Worm (Caenorhabditis elegans) whole organism, late embryonic: Measurements from ENCODE around the gene R05D8.9.
A peak's percentile ranks its signal among the peaks of the same experiment; 100 is the strongest.

ENCODE experiments used
- C08G9.2 ChIP-seq: sonication (generic microtip); optimal IDR thresholded peaks from 2 replicates; lab custom pipeline; 2016; ENCODE audit warnings: mild to moderate bottlenecking, missing genetic modification characterization, moderate library complexity, missing compliant biosample characterization
- Y22D7AL.16 ChIP-seq: sonication (generic microtip); optimal IDR thresholded peaks from 2 replicates; lab custom pipeline; 2016; ENCODE audit warnings: missing genetic modification characterization, missing compliant biosample characterization
- ama-1 ChIP-seq: fragments of 150-350 bp; optimal IDR thresholded peaks from 2 replicates; lab custom pipeline; 2014
- ceh-30 ChIP-seq: fragments of 150-350 bp; optimal IDR thresholded peaks from 2 replicates; lab custom pipeline; 2014; ENCODE audit warnings: missing biosample characterization, missing genetic modification characterization
- ceh-48 ChIP-seq: sonication (generic microtip); optimal IDR thresholded peaks from 2 replicates; lab custom pipeline; 2016; ENCODE audit warnings: missing genetic modification characterization, inconsistent platforms, missing compliant biosample characterization
- fax-1 ChIP-seq: sonication (generic microtip); optimal IDR thresholded peaks from 2 replicates; lab custom pipeline; 2016; ENCODE audit warnings: missing genotype, missing genetic modification characterization, missing compliant biosample characterization
- fkh-10 ChIP-seq: fragments of 150-350 bp; optimal IDR thresholded peaks from 2 replicates; lab custom pipeline; 2014; ENCODE audit warnings: missing biosample characterization, missing genetic modification reagents, missing genetic modification characterization
- fkh-6 ChIP-seq: sonication (generic microtip); optimal IDR thresholded peaks from 2 replicates; lab custom pipeline; 2016; ENCODE audit warnings: missing genetic modification characterization, missing compliant biosample characterization
- hlh-15 ChIP-seq: sonication (generic microtip); optimal IDR thresholded peaks from 2 replicates; lab custom pipeline; 2016; ENCODE audit warnings: missing genetic modification characterization, missing compliant biosample characterization
- madf-2 ChIP-seq: sonication (generic microtip); optimal IDR thresholded peaks from 2 replicates; lab custom pipeline; 2017; ENCODE audit warnings: missing genetic modification characterization, missing compliant biosample characterization
- pha-4 ChIP-seq: fragments of 150-350 bp; optimal IDR thresholded peaks from 2 replicates; lab custom pipeline; 2018; ENCODE audit warnings: missing biosample characterization, missing genetic modification reagents, missing genetic modification characterization
- sdc-2 ChIP-seq: sonication (generic microtip); optimal IDR thresholded peaks from 2 replicates; lab custom pipeline; 2016; ENCODE audit warnings: missing genotype, missing genetic modification characterization, missing compliant biosample characterization
- unc-3 ChIP-seq, 2 experiments: fragments of 200-800 bp in 1 of 2; sonication (Bioruptor generic) in 1 of 2; sonication (generic microtip) in 1 of 2; conservative IDR thresholded peaks in 1 of 2; optimal IDR thresholded peaks in 1 of 2; 2 replicates each; pipeline versions ENCODE4 v1.3.6 to Lab custom; 2016 to 2022; ENCODE audit warnings: missing compliant biosample characterization in 2 of 2, missing genetic modification characterization in 2 of 2, missing genetic modification reagents in 1 of 2

R05D8.9 gene

ce11 chrV:2720763-2721162 is 46.6 kb downstream of the R05D8.9 start, which contains the start of gene srt-27:
TSS of gene srt-27 (minus strand) at chrV:2720863.
- no peak for TF ChIP-seq fkh-10 (GFP tag; lab: Kevin White, UChicago)
- no peak for TF ChIP-seq Y22D7AL.16 (tag; lab: Kevin White, UChicago)
- no peak for TF ChIP-seq ama-1
- no peak for TF ChIP-seq ceh-30 (tag; lab: Kevin White, UChicago)
- TF ChIP-seq pha-4 = no peak
- no peak for TF ChIP-seq ceh-48

DNA sequence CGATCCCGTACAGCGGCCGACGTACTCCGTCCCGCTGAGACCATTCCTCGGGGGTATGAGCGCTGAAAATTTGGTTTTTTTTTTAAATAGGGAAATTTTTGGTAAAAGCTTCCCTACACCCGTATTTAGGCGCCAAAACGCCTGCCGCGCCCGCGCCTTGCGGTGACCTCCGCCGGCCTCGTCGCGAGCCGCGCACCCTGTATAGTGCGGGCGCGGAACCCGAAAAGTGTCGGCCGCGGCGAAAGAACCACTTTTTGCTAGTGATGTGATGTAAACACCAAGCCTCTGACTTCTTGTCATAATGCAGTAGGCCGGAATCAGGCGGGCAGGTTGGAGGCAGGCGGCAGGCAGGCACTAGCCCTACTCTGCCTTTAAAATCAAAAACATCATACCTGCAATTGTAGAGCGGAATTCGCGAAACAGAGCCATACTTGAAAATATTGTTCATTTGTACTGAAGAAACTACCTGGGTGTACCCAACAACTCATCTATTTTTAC is 48.6 kb downstream of the R05D8.9 start, which contains the start of gene srt-29:
Gene srt-29 (minus strand): TSS at position 448 of the 498 bp plus-strand sequence.
- TF ChIP-seq C08G9.2 (tag; lab: Kevin White, UChicago) (peak; percentile 7), fkh-6 (tag; lab: Kevin White, UChicago) (no peak)

DNA sequence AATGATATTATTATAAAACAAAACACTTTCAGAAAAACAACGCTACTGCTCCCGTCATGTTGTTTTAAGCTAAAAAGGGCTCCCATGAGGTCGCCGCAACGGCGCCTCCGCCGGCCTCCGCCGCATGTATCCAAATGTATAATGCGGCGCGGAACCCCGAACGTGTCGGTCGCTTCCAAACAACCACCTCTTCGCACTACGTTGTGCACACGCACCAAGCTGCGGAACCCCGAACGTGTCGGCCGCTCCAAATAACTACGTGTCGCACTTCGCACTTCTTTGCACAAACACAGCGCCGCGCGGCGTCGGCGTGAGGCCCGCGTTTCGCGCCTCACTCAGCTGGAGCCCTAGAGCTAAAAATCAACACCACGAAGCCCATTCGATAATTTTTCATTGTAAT is 50.4 kb downstream of the R05D8.9 start:
- TF ChIP-seq madf-2 (tag; lab: Kevin White, UChicago) (no peak), hlh-15 (tag; lab: Kevin White, UChicago) (no peak), fax-1 (tag; lab: Kevin White, UChicago) (no peak), unc-3 (GFP tag; conservative IDR thresholded peaks at IDR 0.05; lab: Robert Waterston, UW) (no peak), unc-3 (tag; optimal IDR thresholded peaks at IDR 0.05; lab: Kevin White, UChicago) (no peak), sdc-2 (tag; lab: Kevin White, UChicago) (no peak)
